Fruit fly (Drosophila melanogaster) whole organism, wandering third instar larva: Measurements from ENCODE around the gene Ptip.

ENCODE experiments used
- Abd-B ChIP-seq: fragments of >200 bp; optimal IDR thresholded peaks from 2 replicates; lab custom pipeline; 2017; ENCODE audit warnings: missing biosample characterization, missing genetic modification characterization
- CG32264 ChIP-seq: fragments of 200-800 bp; sonication (Bioruptor generic); optimal IDR thresholded peaks from 2 replicates; lab custom pipeline; 2016; ENCODE audit warnings: missing biosample characterization, missing genetic modification characterization
- CG9705 ChIP-seq: fragments of 200-800 bp; sonication (Bioruptor generic); optimal IDR thresholded peaks from 2 replicates; lab custom pipeline; 2018; ENCODE audit warnings: missing biosample characterization, mild to moderate bottlenecking, missing genetic modification characterization
- CrebA ChIP-seq: fragments of 200-800 bp; sonication (Bioruptor generic); optimal IDR thresholded peaks from 2 replicates; lab custom pipeline; 2016; ENCODE audit warnings: missing biosample characterization, mild to moderate bottlenecking, missing genetic modification characterization, borderline replicate concordance
- Dfd ChIP-seq: fragments of >200 bp; optimal IDR thresholded peaks from 2 replicates; lab custom pipeline; 2017; ENCODE audit warnings: missing biosample characterization, missing genetic modification characterization
- Dif ChIP-seq: fragments of 200-275, 200-300 bp; sonication (Bioruptor generic); optimal IDR thresholded peaks from 2 replicates; lab custom pipeline; 2018; ENCODE audit warnings: missing biosample characterization, missing genetic modification characterization; ENCODE audit not compliant: partially characterized antibody
- GATAd ChIP-seq: sonication (Bioruptor generic); optimal IDR thresholded peaks from 2 replicates; lab custom pipeline; 2016; ENCODE audit warnings: missing biosample characterization, missing genetic modification characterization
- HLH106 ChIP-seq: fragments of 200-800 bp; optimal IDR thresholded peaks from 3 replicates; lab custom pipeline; 2019; ENCODE audit warnings: missing biosample characterization, mild to moderate bottlenecking, missing genetic modification characterization, moderate library complexity
- Hnf4 ChIP-seq: fragments of 200-800 bp; sonication (Bioruptor generic); optimal IDR thresholded peaks from 2 replicates; lab custom pipeline; 2016; ENCODE audit warnings: missing biosample characterization, mild to moderate bottlenecking, missing genetic modification characterization
- Hr78 ChIP-seq: fragments of >200 bp; optimal IDR thresholded peaks from 2 replicates; lab custom pipeline; 2017; ENCODE audit warnings: missing biosample characterization, missing genetic modification characterization
- Hr83 ChIP-seq: fragments of 200-300 bp; sonication (Bioruptor generic); optimal IDR thresholded peaks from 2 replicates; lab custom pipeline; 2016; ENCODE audit warnings: missing biosample characterization, mild to moderate bottlenecking, missing genetic modification characterization, moderate library complexity; ENCODE audit not compliant: poor library complexity, severe bottlenecking
- Jra ChIP-seq: sonication (Bioruptor generic); optimal IDR thresholded peaks from 2 replicates; lab custom pipeline; 2016; ENCODE audit warnings: missing biosample characterization, missing genetic modification characterization
- Mio ChIP-seq: sonication (Bioruptor generic); optimal IDR thresholded peaks from 2 replicates; lab custom pipeline; 2016; ENCODE audit warnings: missing biosample characterization, missing genetic modification characterization
- Myc ChIP-seq: fragments of >200 bp; optimal IDR thresholded peaks from 2 replicates; lab custom pipeline; 2017
- N ChIP-seq: fragments of >200 bp; optimal IDR thresholded peaks from 2 replicates; lab custom pipeline; 2018; ENCODE audit warnings: missing biosample characterization, missing external identifiers, missing genetic modification characterization
- OdsH ChIP-seq: fragments of 200-800 bp; sonication (Bioruptor generic); optimal IDR thresholded peaks from 2 replicates; lab custom pipeline; 2016; ENCODE audit warnings: missing biosample characterization, mild to moderate bottlenecking, missing genetic modification characterization
- Rel ChIP-seq, 2 experiments: fragments of 200-800 bp; sonication (Bioruptor generic) in 1 of 2; optimal IDR thresholded peaks; 2 replicates in 1 of 2; 3 replicates in 1 of 2; lab custom pipeline; 2016 to 2019; ENCODE audit warnings: mild to moderate bottlenecking in 2 of 2, missing biosample characterization in 2 of 2, missing genetic modification characterization in 2 of 2, moderate library complexity in 1 of 2
- Sp1 ChIP-seq: fragments of 200-800 bp; sonication (Bioruptor generic); optimal IDR thresholded peaks from 3 replicates; lab custom pipeline; 2019; ENCODE audit warnings: missing biosample characterization, mild to moderate bottlenecking, missing genetic modification characterization, moderate library complexity
- Vsx2 ChIP-seq: fragments of 200-300, 225-300 bp; sonication (Bioruptor generic); optimal IDR thresholded peaks from 2 replicates; lab custom pipeline; 2018; ENCODE audit warnings: missing biosample characterization, missing genetic modification characterization; ENCODE audit not compliant: partially characterized antibody
- br ChIP-seq: fragments of 200-800 bp; sonication (Bioruptor generic); optimal IDR thresholded peaks from 2 replicates; lab custom pipeline; 2016; ENCODE audit warnings: missing biosample characterization, missing genetic modification characterization
- brk ChIP-seq: fragments of 200-800 bp; sonication (Bioruptor generic); optimal IDR thresholded peaks from 2 replicates; lab custom pipeline; 2016; ENCODE audit warnings: missing biosample characterization, mild to moderate bottlenecking, missing genetic modification characterization
- dl ChIP-seq, 2 experiments: fragments of 175-275, 200-275 bp in 1 of 2; fragments of 200-275 bp in 1 of 2; sonication (Bioruptor generic); optimal IDR thresholded peaks; lab custom pipeline; 2018; ENCODE audit warnings: mild to moderate bottlenecking in 2 of 2, missing biosample characterization in 2 of 2, missing genetic modification characterization in 2 of 2, moderate library complexity in 2 of 2; ENCODE audit not compliant: partially characterized antibody in 2 of 2, insufficient read depth in 1 of 2
- dmrt93B ChIP-seq: fragments of 200-800 bp; sonication (Bioruptor generic); optimal IDR thresholded peaks from 2 replicates; lab custom pipeline; 2018; ENCODE audit warnings: missing biosample characterization, mild to moderate bottlenecking, missing genetic modification characterization
- dsf ChIP-seq: sonication (Bioruptor generic); optimal IDR thresholded peaks from 2 replicates; lab custom pipeline; 2016; ENCODE audit warnings: missing biosample characterization, missing genetic modification characterization, borderline replicate concordance
- ey ChIP-seq: fragments of 200-800 bp; sonication (Bioruptor generic); optimal IDR thresholded peaks from 2 replicates; lab custom pipeline; 2016; ENCODE audit warnings: missing biosample characterization, missing genetic modification characterization
- foxo ChIP-seq, 2 experiments: fragments of 200-800 bp; sonication (Bioruptor generic); optimal IDR thresholded peaks; 2 replicates in 1 of 2; 3 replicates in 1 of 2; lab custom pipeline; 2016 to 2017; ENCODE audit warnings: missing biosample characterization in 2 of 2, missing genetic modification characterization in 2 of 2
- fru ChIP-seq: fragments of 200-800 bp; sonication (Bioruptor generic); optimal IDR thresholded peaks from 3 replicates; lab custom pipeline; 2016; ENCODE audit warnings: missing biosample characterization, mild to moderate bottlenecking, missing genetic modification characterization
- h ChIP-seq: fragments of 200-800 bp; sonication (Bioruptor generic); optimal IDR thresholded peaks from 3 replicates; lab custom pipeline; 2016; ENCODE audit warnings: missing biosample characterization, mild to moderate bottlenecking, missing genetic modification characterization
- jim ChIP-seq: fragments of 175-275, 200-325 bp; sonication (Bioruptor generic); optimal IDR thresholded peaks from 2 replicates; lab custom pipeline; 2016; ENCODE audit warnings: missing biosample characterization, mild to moderate bottlenecking, missing genetic modification characterization
- lola ChIP-seq: fragments of >200 bp; optimal IDR thresholded peaks from 2 replicates; lab custom pipeline; 2017; ENCODE audit warnings: missing biosample characterization, missing genetic modification characterization
- pan ChIP-seq: fragments of >200 bp; optimal IDR thresholded peaks from 2 replicates; lab custom pipeline; 2017
- psq ChIP-seq: fragments of 200-800 bp; sonication (Bioruptor generic); optimal IDR thresholded peaks from 3 replicates; lab custom pipeline; 2017; ENCODE audit warnings: missing biosample characterization, mild to moderate bottlenecking, missing genetic modification characterization, moderate library complexity
- rgr ChIP-seq: fragments of 200-800 bp; sonication (Bioruptor generic); optimal IDR thresholded peaks from 3 replicates; lab custom pipeline; 2016; ENCODE audit warnings: missing biosample characterization, mild to moderate bottlenecking, missing genetic modification characterization
- sage ChIP-seq: fragments of 200-800 bp; sonication (Bioruptor generic); optimal IDR thresholded peaks from 2 replicates; lab custom pipeline; 2016; ENCODE audit warnings: missing biosample characterization, mild to moderate bottlenecking, missing genetic modification characterization
- sv ChIP-seq: fragments of 200-800 bp; sonication (Bioruptor generic); optimal IDR thresholded peaks from 3 replicates; lab custom pipeline; 2016; ENCODE audit warnings: missing biosample characterization, missing genetic modification characterization
- tai ChIP-seq: sonication (Bioruptor generic); optimal IDR thresholded peaks from 2 replicates; lab custom pipeline; 2016; ENCODE audit warnings: missing biosample characterization, missing genetic modification characterization
- usp ChIP-seq: fragments of >200 bp; optimal IDR thresholded peaks from 2 replicates; lab custom pipeline; 2017; ENCODE audit warnings: missing biosample characterization, missing genetic modification characterization
- woc ChIP-seq: sonication (Bioruptor generic); optimal IDR thresholded peaks from 2 replicates; lab custom pipeline; 2016; ENCODE audit warnings: missing biosample characterization, mild to moderate bottlenecking, missing genetic modification characterization

Ptip gene

DNA sequence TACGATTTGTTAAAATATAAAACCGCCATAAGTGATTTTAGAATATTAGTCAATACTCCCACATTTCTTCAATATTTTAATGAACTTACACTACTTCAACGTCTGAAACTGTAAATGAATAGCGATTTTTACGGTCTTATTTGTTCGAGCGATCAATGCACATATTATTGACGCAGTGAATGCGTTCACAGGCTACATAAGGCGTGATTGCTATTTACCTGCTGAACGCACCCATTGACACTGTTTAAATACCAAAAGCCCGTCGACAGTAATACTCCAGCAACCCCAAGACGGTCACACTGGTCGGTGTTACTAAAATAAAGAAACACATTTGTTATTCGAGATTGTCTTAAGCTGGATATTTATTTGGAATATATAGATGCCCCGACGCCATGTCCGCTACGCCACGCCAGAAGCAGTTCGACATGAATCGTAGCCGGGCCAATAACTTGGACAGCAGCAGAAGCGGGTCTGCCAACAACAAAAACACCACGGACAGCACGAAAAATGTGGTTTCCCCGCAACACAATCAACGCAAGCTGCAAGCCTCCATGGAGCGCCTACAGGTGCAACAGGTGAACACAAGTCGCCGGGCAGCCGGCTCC, 22.1 kb upstream of the Ptip start, which contains the start of gene CG6833:
Gene CG6833 (plus strand): TSS at position 263 of the 605 bp plus-strand sequence.
- TF ChIP-seq lola (no peak), Myc (lab: Kevin White, UChicago) (no peak), dl (GFP tag; optimal IDR thresholded peaks at IDR 0.05; lab: Kevin White, UChicago; ENCODE audit: insufficient read depth in 1 of 2, partially characterized antibody in 2 of 2) (no peak), br (GFP tag; lab: Kevin White, UChicago) (peak; percentile 50), Jra (GFP tag; lab: Kevin White, UChicago) (no peak), Vsx2 (GFP tag; lab: Kevin White, UChicago) (no peak), brk (no peak), Hnf4 (GFP tag; lab: Kevin White, UChicago) (no peak), Hr83 (GFP tag; lab: Kevin White, UChicago) (peak; percentile 79), CG9705 (GFP tag; lab: Kevin White, UChicago) (peak; percentile 33), woc (GFP tag; lab: Kevin White, UChicago) (peak; percentile 75), HLH106 (tag; lab: Kevin White, UChicago) (peak; percentile 74), rgr (GFP tag; lab: Kevin White, UChicago) (peak; percentile 65), jim (peak; percentile 9), Dif (GFP tag; lab: Kevin White, UChicago) (no peak), N (GFP tag; lab: Kevin White, UChicago) (no peak), CG32264 (GFP tag; lab: Kevin White, UChicago) (no peak), tai (GFP tag; lab: Kevin White, UChicago) (no peak), foxo (GFP tag; optimal IDR thresholded peaks at IDR 0.05; lab: Kevin White, UChicago) (peak in 1 of 2 experiments; percentile 71), Rel (GFP tag; optimal IDR thresholded peaks at IDR 0.05; lab: Kevin White, UChicago) (no peak), Rel (tag; optimal IDR thresholded peaks at IDR 0.05; lab: Kevin White, UChicago) (peak; percentile 99), ey (GFP tag; lab: Kevin White, UChicago) (peak; percentile 52), usp (no peak), fru (GFP tag; lab: Kevin White, UChicago) (peak; percentile 61), CrebA (GFP tag; lab: Kevin White, UChicago) (no peak), Mio (GFP tag; lab: Kevin White, UChicago) (no peak), Hr78 (no peak), sv (peak; percentile 63), OdsH (GFP tag; lab: Kevin White, UChicago) (peak; percentile 22), sage (GFP tag; lab: Kevin White, UChicago) (no peak), pan (lab: Kevin White, UChicago) (no peak), Dfd (GFP tag; lab: Kevin White, UChicago) (no peak), dmrt93B (no peak), Sp1 (peak; percentile 29), Abd-B (GFP tag; lab: Kevin White, UChicago) (no peak), dsf (GFP tag; lab: Kevin White, UChicago) (no peak), psq (GFP tag; lab: Kevin White, UChicago) (peak; percentile 34), GATAd (GFP tag; lab: Kevin White, UChicago) (peak; percentile 28), h (peak; percentile 65)

DNA sequence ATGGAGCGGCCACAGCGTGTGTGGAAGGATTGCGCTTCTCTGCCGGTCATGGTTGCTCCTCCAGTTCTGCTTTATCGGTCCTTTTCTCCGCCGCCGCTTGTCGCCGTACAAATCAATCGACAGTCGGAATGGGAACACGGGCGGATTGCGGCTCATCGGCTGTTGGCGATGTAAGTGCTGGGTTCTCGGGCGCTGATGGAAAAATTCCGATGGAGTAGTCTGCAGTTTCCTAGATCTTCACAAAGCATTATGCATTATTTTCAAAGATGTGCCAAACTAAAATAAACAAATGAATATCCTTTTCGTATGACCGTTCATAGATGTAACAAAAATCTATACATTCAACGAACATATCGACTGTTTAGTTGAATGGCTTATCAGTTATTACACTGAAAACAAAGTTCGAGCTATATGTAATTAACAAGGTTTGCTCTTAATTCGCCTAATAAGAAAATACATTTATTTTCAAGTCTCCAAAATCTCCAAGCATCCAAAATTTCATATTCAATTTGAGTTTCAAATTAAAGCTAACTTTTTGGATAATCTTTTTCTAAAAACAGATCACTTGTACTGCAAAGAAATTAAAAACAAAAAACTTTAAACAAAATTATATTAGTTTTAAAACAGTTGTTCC, 20.8 kb upstream of the Ptip start, which contains the start of gene Neurl4:
Gene Neurl4 (minus strand): TSS at position 273 of the 634 bp plus-strand sequence.
- TF ChIP-seq foxo (GFP tag; optimal IDR thresholded peaks at IDR 0.05; lab: Kevin White, UChicago) (no peak), Hr83 (GFP tag; lab: Kevin White, UChicago) (no peak), lola (no peak), ey (GFP tag; lab: Kevin White, UChicago) (peak; percentile 66), Dif (GFP tag; lab: Kevin White, UChicago) (no peak), CG32264 (GFP tag; lab: Kevin White, UChicago) (no peak), CrebA (GFP tag; lab: Kevin White, UChicago) (no peak), psq (GFP tag; lab: Kevin White, UChicago) (peak; percentile 51), GATAd (GFP tag; lab: Kevin White, UChicago) (peak; percentile 35), woc (GFP tag; lab: Kevin White, UChicago) (no peak), Hr78 (no peak), N (GFP tag; lab: Kevin White, UChicago) (no peak), dl (GFP tag; optimal IDR thresholded peaks at IDR 0.05; lab: Kevin White, UChicago; ENCODE audit: insufficient read depth in 1 of 2, partially characterized antibody in 2 of 2) (no peak), Vsx2 (GFP tag; lab: Kevin White, UChicago) (no peak), pan (lab: Kevin White, UChicago) (no peak), dmrt93B (no peak), CG9705 (GFP tag; lab: Kevin White, UChicago) (peak; percentile 3), br (GFP tag; lab: Kevin White, UChicago) (no peak), Jra (GFP tag; lab: Kevin White, UChicago) (no peak), dsf (GFP tag; lab: Kevin White, UChicago) (no peak), Sp1 (no peak), brk (no peak), sage (GFP tag; lab: Kevin White, UChicago) (no peak), OdsH (GFP tag; lab: Kevin White, UChicago) (peak; percentile 66), sv (no peak), jim (no peak), HLH106 (tag; lab: Kevin White, UChicago) (peak; percentile 77), rgr (GFP tag; lab: Kevin White, UChicago) (no peak), fru (GFP tag; lab: Kevin White, UChicago) (no peak), Hnf4 (GFP tag; lab: Kevin White, UChicago) (no peak), Rel (GFP tag; optimal IDR thresholded peaks at IDR 0.05; lab: Kevin White, UChicago) (no peak), Rel (tag; optimal IDR thresholded peaks at IDR 0.05; lab: Kevin White, UChicago) (peak; percentile 42), Dfd (GFP tag; lab: Kevin White, UChicago) (no peak), Mio (GFP tag; lab: Kevin White, UChicago) (no peak), Abd-B (GFP tag; lab: Kevin White, UChicago) (no peak), usp (no peak), tai (GFP tag; lab: Kevin White, UChicago) (no peak), h (no peak), Myc (lab: Kevin White, UChicago) (no peak)
